Worm (Caenorhabditis elegans) whole organism, mixed stage, embryonic: ENCODE data around the gene clec-167.

Source experiments
- M03D4.4 ChIP-seq: sonication (generic microtip); optimal IDR thresholded peaks from 2 replicates; lab custom pipeline; 2017; ENCODE audit warnings: mild to moderate bottlenecking, missing genetic modification characterization, missing compliant biosample characterization
- bed-3 ChIP-seq: fragments of 200-800 bp; sonication (Bioruptor generic); optimal IDR thresholded peaks from 3 replicates; lab custom pipeline; 2018; ENCODE audit warnings: mild to moderate bottlenecking, missing genetic modification characterization, moderate library complexity, missing compliant biosample characterization
- blmp-1 ChIP-seq: fragments of 150-350 bp; optimal IDR thresholded peaks from 2 replicates; lab custom pipeline; 2014; ENCODE audit warnings: missing biosample characterization, missing genetic modification characterization
- ceh-39 ChIP-seq: fragments of 150-350 bp; optimal IDR thresholded peaks from 2 replicates; lab custom pipeline; 2014; ENCODE audit warnings: missing biosample characterization, missing genetic modification characterization
- ceh-43 ChIP-seq: fragments of 200-800 bp; sonication (Bioruptor generic); optimal IDR thresholded peaks from 2 replicates; lab custom pipeline; 2018; ENCODE audit warnings: mild to moderate bottlenecking, missing genetic modification characterization, moderate library complexity, missing compliant biosample characterization
- ceh-83 ChIP-seq: fragments of 200-800 bp; sonication (Bioruptor generic); optimal IDR thresholded peaks from 2 replicates; lab custom pipeline; 2018; ENCODE audit warnings: mild to moderate bottlenecking, missing genetic modification characterization, missing compliant biosample characterization
- ces-1 ChIP-seq: fragments of 150-350 bp; optimal IDR thresholded peaks from 2 replicates; lab custom pipeline; 2014; ENCODE audit warnings: missing biosample characterization, missing genetic modification reagents, missing genetic modification characterization
- cnd-1 ChIP-seq: fragments of 200-800 bp; sonication (Bioruptor generic); optimal IDR thresholded peaks from 2 replicates; lab custom pipeline; 2018; ENCODE audit warnings: mild to moderate bottlenecking, missing genetic modification characterization, missing compliant biosample characterization
- drap-1 ChIP-seq: fragments of 200-800 bp; sonication (Bioruptor generic); optimal IDR thresholded peaks from 3 replicates; lab custom pipeline; 2018; ENCODE audit warnings: mild to moderate bottlenecking, missing genetic modification characterization, missing compliant biosample characterization
- elt-1 ChIP-seq: sonication (generic microtip); optimal IDR thresholded peaks from 2 replicates; lab custom pipeline; 2017; ENCODE audit warnings: missing genetic modification characterization, mild to moderate bottlenecking, missing compliant biosample characterization, antibody characterized with exemption, moderate library complexity, borderline replicate concordance; ENCODE audit not compliant: insufficient read depth
- flh-1 ChIP-seq: fragments of 200-800 bp; sonication (Bioruptor generic); optimal IDR thresholded peaks from 2 replicates; lab custom pipeline; 2018; ENCODE audit warnings: mild to moderate bottlenecking, missing genetic modification characterization, moderate library complexity, missing compliant biosample characterization
- ham-2 ChIP-seq: fragments of 200-800 bp; sonication (Bioruptor generic); optimal IDR thresholded peaks from 2 replicates; lab custom pipeline; 2018; ENCODE audit warnings: mild to moderate bottlenecking, missing genetic modification characterization, missing compliant biosample characterization
- hlh-1 ChIP-seq: fragments of 150-350 bp; optimal IDR thresholded peaks from 2 replicates; lab custom pipeline; 2014; ENCODE audit warnings: missing biosample characterization, missing genetic modification reagents, missing genetic modification characterization
- lin-13 ChIP-seq: fragments of 150-350 bp; optimal IDR thresholded peaks from 2 replicates; lab custom pipeline; 2014; ENCODE audit warnings: missing biosample characterization, missing genetic modification characterization
- lin-32 ChIP-seq: fragments of 200-800 bp; sonication (Bioruptor generic); optimal IDR thresholded peaks from 2 replicates; lab custom pipeline; 2018; ENCODE audit warnings: mild to moderate bottlenecking, missing genetic modification characterization, missing compliant biosample characterization
- lsy-2 ChIP-seq: fragments of 150-350 bp; optimal IDR thresholded peaks from 2 replicates; lab custom pipeline; 2014; ENCODE audit warnings: missing biosample characterization, missing genetic modification characterization
- mab-5 ChIP-seq: fragments of 150-350 bp; optimal IDR thresholded peaks from 2 replicates; lab custom pipeline; 2014; ENCODE audit warnings: missing biosample characterization, missing genetic modification characterization
- mep-1 ChIP-seq: fragments of 150-350 bp; optimal IDR thresholded peaks from 2 replicates; lab custom pipeline; 2017; ENCODE audit warnings: missing biosample characterization, missing genetic modification reagents, missing genetic modification characterization, inconsistent platforms
- mls-2 ChIP-seq: sonication (generic microtip); optimal IDR thresholded peaks from 2 replicates; lab custom pipeline; 2016; ENCODE audit warnings: mild to moderate bottlenecking, missing genetic modification characterization, moderate library complexity, missing compliant biosample characterization
- nhr-12 ChIP-seq: fragments of 150-350 bp; optimal IDR thresholded peaks from 2 replicates; lab custom pipeline; 2014; ENCODE audit warnings: missing biosample characterization, missing genetic modification characterization
- nhr-2 ChIP-seq: fragments of 150-350 bp; optimal IDR thresholded peaks from 2 replicates; lab custom pipeline; 2014; ENCODE audit warnings: missing biosample characterization, missing genetic modification characterization
- nhr-237 ChIP-seq: fragments of 150-350 bp; optimal IDR thresholded peaks from 2 replicates; lab custom pipeline; 2014; ENCODE audit warnings: missing biosample characterization, missing genetic modification characterization
- nhr-28 ChIP-seq: fragments of 150-350 bp; optimal IDR thresholded peaks from 2 replicates; lab custom pipeline; 2014; ENCODE audit warnings: missing biosample characterization, missing genetic modification characterization
- pha-4 ChIP-seq: fragments of 150-350 bp; optimal IDR thresholded peaks from 2 replicates; lab custom pipeline; 2018; ENCODE audit warnings: missing biosample characterization, missing genetic modification reagents, missing genetic modification characterization
- sem-2 ChIP-seq: fragments of 200-800 bp; sonication (Bioruptor generic); optimal IDR thresholded peaks from 2 replicates; lab custom pipeline; 2018; ENCODE audit warnings: mild to moderate bottlenecking, missing genetic modification characterization, missing compliant biosample characterization
- snpc-4 ChIP-seq: fragments of 150-350 bp; optimal IDR thresholded peaks from 2 replicates; lab custom pipeline; 2014; ENCODE audit warnings: missing biosample characterization, missing genetic modification characterization
- sptf-1 ChIP-seq: sonication (generic microtip); optimal IDR thresholded peaks from 2 replicates; lab custom pipeline; 2017; ENCODE audit warnings: mild to moderate bottlenecking, missing genetic modification characterization, moderate library complexity, missing compliant biosample characterization
- tbx-8 ChIP-seq: fragments of 200-800 bp; sonication (Bioruptor generic); optimal IDR thresholded peaks from 2 replicates; lab custom pipeline; 2018; ENCODE audit warnings: mild to moderate bottlenecking, missing genetic modification characterization, moderate library complexity, missing compliant biosample characterization
- unc-120 ChIP-seq: sonication (generic microtip); optimal IDR thresholded peaks from 2 replicates; lab custom pipeline; 2017; ENCODE audit warnings: missing genetic modification characterization, missing compliant biosample characterization; ENCODE audit not compliant: poor library complexity, severe bottlenecking
- unc-39 ChIP-seq: fragments of 150-350 bp; optimal IDR thresholded peaks from 2 replicates; lab custom pipeline; 2014; ENCODE audit warnings: missing biosample characterization, missing genetic modification characterization
- unc-62 ChIP-seq: fragments of 150-350 bp; optimal IDR thresholded peaks from 2 replicates; lab custom pipeline; 2014; ENCODE audit warnings: missing biosample characterization, missing genetic modification reagents, missing genetic modification characterization
- zip-8 ChIP-seq: fragments of 150-350 bp; optimal IDR thresholded peaks from 2 replicates; lab custom pipeline; 2014; ENCODE audit warnings: missing biosample characterization, missing genetic modification characterization

Gene clec-167

DNA sequence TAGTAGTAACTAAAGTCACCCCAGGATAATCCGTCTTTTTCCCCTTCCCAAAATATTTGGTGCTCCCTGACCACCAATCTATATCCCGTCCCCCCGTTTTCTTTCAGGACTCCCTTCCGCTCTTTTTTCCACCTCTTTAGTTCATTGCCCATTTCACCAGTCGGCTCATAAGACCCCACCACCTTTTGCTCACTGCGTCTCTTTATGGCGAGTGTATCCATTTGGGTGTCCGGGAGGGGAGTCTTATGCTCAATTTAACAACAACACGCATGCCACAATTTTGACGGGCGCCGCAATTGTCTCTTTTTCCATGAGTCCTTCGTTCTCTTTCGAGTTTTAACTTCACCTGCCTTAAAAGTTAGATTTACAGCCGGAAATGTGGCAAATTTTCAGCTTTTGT, 42.3 kb downstream of the clec-167 start:
- TF ChIP-seq tbx-8 (no peak), ces-1 (GFP tag; lab: Kevin White, UChicago) (peak; percentile 65)

DNA sequence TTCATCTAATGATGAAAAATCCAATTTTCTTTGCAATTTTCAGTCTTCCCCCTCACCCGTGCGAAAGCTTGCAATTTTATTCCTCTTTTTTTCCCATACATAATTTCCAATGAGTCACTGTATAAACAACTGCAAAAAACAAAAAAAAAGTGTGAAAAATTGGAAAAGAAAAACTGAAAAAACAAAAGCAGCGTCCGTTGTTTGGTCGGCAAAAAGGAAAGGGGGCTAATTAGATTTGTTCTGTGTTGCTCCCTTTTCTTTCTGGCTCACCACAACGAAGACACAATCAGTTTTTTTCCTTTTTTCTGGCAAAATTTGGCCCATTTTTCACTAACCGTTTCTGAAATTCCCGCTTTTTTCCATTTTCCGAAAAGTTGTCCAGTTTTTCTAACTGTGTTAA, 43.2 kb downstream of the clec-167 start:
- TF ChIP-seq ceh-43 (GFP tag; lab: Kevin White, UChicago) (no peak), ces-1 (GFP tag; lab: Kevin White, UChicago) (peak; percentile 88), cnd-1 (tag; lab: Kevin White, UChicago) (no peak)

DNA sequence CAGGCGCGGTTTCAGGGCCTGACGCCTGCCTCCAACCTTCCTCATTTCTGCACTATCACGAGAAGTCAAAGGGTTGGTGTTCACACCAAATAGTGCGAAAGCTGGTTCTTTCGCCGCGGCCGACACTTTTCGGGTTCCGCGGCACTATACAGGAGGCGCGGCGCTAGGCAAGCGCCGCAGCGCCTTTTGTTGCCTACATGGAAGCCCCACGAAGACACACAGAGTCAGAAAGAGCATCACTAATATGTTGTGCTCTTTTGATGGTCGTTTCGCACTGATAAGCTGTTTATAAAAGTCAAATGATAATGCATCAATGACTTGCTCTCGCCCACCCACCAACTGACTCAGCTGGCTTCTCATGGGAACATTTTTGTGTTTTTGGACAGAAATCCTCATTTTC, 43.6 kb downstream of the clec-167 start:
- no peak for TF ChIP-seq ces-1 (GFP tag; lab: Kevin White, UChicago)
- no peak for TF ChIP-seq ceh-39 (tag; lab: Kevin White, UChicago)
- TF ChIP-seq lsy-2 (tag; lab: Kevin White, UChicago), result no peak

DNA sequence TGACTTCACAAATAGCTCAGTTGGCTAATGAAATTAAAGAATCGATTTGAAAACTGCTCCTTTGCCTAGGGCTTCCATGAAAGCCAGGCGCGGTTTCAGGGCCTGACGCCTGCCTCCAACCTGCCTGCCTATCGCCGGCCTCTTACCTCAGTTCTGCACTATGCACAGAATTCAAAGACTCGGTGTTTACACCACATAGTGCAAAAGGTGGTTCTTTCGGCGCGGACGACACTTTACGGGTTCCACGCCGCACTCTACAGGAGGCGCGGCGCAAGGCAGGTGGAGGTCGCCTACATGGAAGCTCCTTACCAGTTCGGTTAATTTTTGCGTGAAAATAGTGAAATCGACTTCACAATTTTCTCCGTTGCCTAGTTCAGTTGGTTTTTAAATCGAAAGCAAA, 45.7 kb downstream of the clec-167 start:
- TF ChIP-seq cnd-1 (tag; lab: Kevin White, UChicago) (no peak), elt-1 (tag; lab: Kevin White, UChicago) (no peak), drap-1 (GFP tag; lab: Kevin White, UChicago) (no peak), M03D4.4 (tag; lab: Kevin White, UChicago) (no peak), pha-4 (tag; lab: Kevin White, UChicago) (no peak), zip-8 (no peak), ham-2 (no peak), unc-62 (no peak), lin-13 (tag; lab: Kevin White, UChicago) (no peak), mls-2 (tag; lab: Kevin White, UChicago) (no peak), ceh-83 (GFP tag; lab: Kevin White, UChicago) (no peak), mab-5 (tag; lab: Kevin White, UChicago) (no peak), blmp-1 (tag; lab: Kevin White, UChicago) (no peak)

DNA sequence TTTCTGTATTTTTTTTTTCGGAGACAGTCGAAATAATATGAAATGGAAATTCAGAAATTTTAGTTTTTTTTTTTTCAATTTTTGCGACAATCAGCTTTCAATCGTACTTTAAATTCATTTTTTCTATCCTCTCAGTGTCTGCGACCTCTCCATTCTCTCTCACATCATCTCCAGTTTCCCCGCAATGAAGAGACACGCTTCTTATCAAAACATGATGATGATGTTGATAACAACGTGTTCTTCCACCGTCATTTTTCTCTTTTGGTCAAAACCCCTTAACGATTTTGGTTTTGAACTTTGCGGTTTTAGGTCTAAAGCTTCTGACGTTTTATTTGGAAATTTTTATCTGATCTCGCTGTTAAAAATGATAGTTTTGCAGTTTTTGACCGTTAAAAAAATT, 46.2 kb downstream of the clec-167 start:
- TF ChIP-seq bed-3 (GFP tag; lab: Kevin White, UChicago), result no peak
- no peak for TF ChIP-seq ham-2
- TF ChIP-seq drap-1 (GFP tag; lab: Kevin White, UChicago), result no peak
- no peak for TF ChIP-seq unc-62
- no peak for TF ChIP-seq sem-2 (GFP tag; lab: Kevin White, UChicago)
- TF ChIP-seq lin-13 (tag; lab: Kevin White, UChicago), result no peak
- TF ChIP-seq elt-1 (tag; lab: Kevin White, UChicago), result no peak
- TF ChIP-seq mls-2 (tag; lab: Kevin White, UChicago), result no peak
- TF ChIP-seq nhr-12, result no peak
- no peak for TF ChIP-seq nhr-237
- TF ChIP-seq tbx-8, result no peak
- no peak for TF ChIP-seq snpc-4 (tag; lab: Kevin White, UChicago)
- TF ChIP-seq cnd-1 (tag; lab: Kevin White, UChicago), result no peak
- TF ChIP-seq nhr-28 (tag; lab: Kevin White, UChicago), result no peak
- TF ChIP-seq ceh-43 (GFP tag; lab: Kevin White, UChicago), result no peak
- no peak for TF ChIP-seq flh-1 (GFP tag; lab: Kevin White, UChicago)
- no peak for TF ChIP-seq unc-39

DNA sequence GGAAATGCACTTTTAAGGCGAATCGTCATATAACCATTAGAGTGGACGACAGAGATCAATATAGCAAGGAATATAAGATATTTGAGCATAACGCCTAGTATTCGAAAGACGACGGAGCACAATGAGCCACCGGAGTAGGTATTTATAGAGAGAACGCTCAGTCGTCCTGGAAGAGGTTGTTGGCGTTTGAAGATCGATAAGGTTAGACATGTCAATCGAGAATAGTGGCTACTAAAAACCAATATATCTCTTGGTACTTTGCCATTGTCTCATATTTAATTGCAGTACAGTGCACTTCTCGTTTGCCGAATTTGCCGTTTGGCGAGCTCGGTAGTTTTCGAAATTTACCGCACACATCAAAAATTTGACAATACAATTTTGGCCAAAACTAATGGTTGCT, 47.6 kb downstream of the clec-167 start, which contains the start of gene dsl-1:
Gene dsl-1, minus strand, starts transcription at position 101 of the 400 bp plus-strand sequence.
- no peak for TF ChIP-seq hlh-1 (tag; lab: Kevin White, UChicago)
- no peak for TF ChIP-seq ceh-83 (GFP tag; lab: Kevin White, UChicago)
- no peak for TF ChIP-seq lin-32 (GFP tag; lab: Kevin White, UChicago)
- TF ChIP-seq cnd-1 (tag; lab: Kevin White, UChicago), result no peak
- no peak for TF ChIP-seq mep-1 (tag; lab: Kevin White, UChicago)
- no peak for TF ChIP-seq lin-13 (tag; lab: Kevin White, UChicago)
- no peak for TF ChIP-seq ceh-39 (tag; lab: Kevin White, UChicago)
- TF ChIP-seq sptf-1 (tag; lab: Kevin White, UChicago), result no peak
- no peak for TF ChIP-seq elt-1 (tag; lab: Kevin White, UChicago)
- TF ChIP-seq mab-5 (tag; lab: Kevin White, UChicago), result no peak
- TF ChIP-seq nhr-237, result no peak
- no peak for TF ChIP-seq unc-120
- no peak for TF ChIP-seq ces-1 (GFP tag; lab: Kevin White, UChicago)
- TF ChIP-seq zip-8, result no peak
- TF ChIP-seq ceh-43 (GFP tag; lab: Kevin White, UChicago), result no peak
- no peak for TF ChIP-seq nhr-2 (tag; lab: Kevin White, UChicago)
- no peak for TF ChIP-seq blmp-1 (tag; lab: Kevin White, UChicago)
- TF ChIP-seq pha-4 (tag; lab: Kevin White, UChicago), result no peak
- no peak for TF ChIP-seq ham-2
